Worm (Caenorhabditis elegans) whole organism, young adult: Measurements from ENCODE around the gene mpst-3.

Experiments
- B0019.2 ChIP-seq: fragments of 200-800 bp; sonication (Bioruptor generic); conservative IDR thresholded peaks from 2 replicates; pipeline ENCODE4 v1.3.6; 2022; ENCODE audit warnings: missing genetic modification reagents, missing genetic modification characterization, missing compliant biosample characterization
- B0035.1 ChIP-seq: sonication (generic microtip); optimal IDR thresholded peaks from 2 replicates; lab custom pipeline; 2016; ENCODE audit warnings: missing genetic modification characterization, mild to moderate bottlenecking, missing compliant biosample characterization, missing genotype, missing genetic modification reagents
- B0261.1 ChIP-seq: sonication (generic microtip); optimal IDR thresholded peaks from 2 replicates; lab custom pipeline; 2016; ENCODE audit warnings: mild to moderate bottlenecking, missing genetic modification characterization, moderate library complexity, missing compliant biosample characterization
- C06A6.2 ChIP-seq: fragments of 200-800 bp; sonication (Bioruptor generic); conservative IDR thresholded peaks from 2 replicates; pipeline ENCODE4 v1.3.6; 2022; ENCODE audit warnings: missing genetic modification characterization, missing compliant biosample characterization
- F23B12.7 ChIP-seq: sonication (generic microtip); optimal IDR thresholded peaks from 2 replicates; lab custom pipeline; 2017; ENCODE audit warnings: missing genetic modification characterization, mild to moderate bottlenecking, missing compliant biosample characterization, antibody characterized with exemption, moderate library complexity; ENCODE audit not compliant: insufficient read depth
- F37B4.10 ChIP-seq: fragments of 200-800 bp; sonication (Bioruptor generic); IDR thresholded peaks from 2 replicates; pipeline ENCODE4 v1.3.6; 2022; ENCODE audit warnings: missing genetic modification characterization, missing compliant biosample characterization
- F55B11.4 ChIP-seq: sonication (generic microtip); optimal IDR thresholded peaks from 2 replicates; lab custom pipeline; 2016; ENCODE audit warnings: missing compliant biosample characterization, missing genetic modification characterization, borderline replicate concordance; ENCODE audit not compliant: insufficient read depth
- K11D2.4 ChIP-seq: fragments of 200-800 bp; sonication (Bioruptor generic); IDR thresholded peaks from 2 replicates; pipeline ENCODE4 v1.3.6; 2022; ENCODE audit warnings: missing genetic modification reagents, missing genetic modification characterization, missing compliant biosample characterization
- T07F8.4 ChIP-seq: sonication (generic microtip); optimal IDR thresholded peaks from 2 replicates; lab custom pipeline; 2016; ENCODE audit warnings: mild to moderate bottlenecking, missing genetic modification characterization, moderate library complexity, missing compliant biosample characterization
- T26A5.8 ChIP-seq: sonication (generic microtip); optimal IDR thresholded peaks from 2 replicates; lab custom pipeline; 2016; ENCODE audit warnings: missing genetic modification characterization, missing compliant biosample characterization
- Y56A3A.18 ChIP-seq: fragments of 200-800 bp; sonication (Bioruptor generic); IDR thresholded peaks from 2 replicates; pipeline ENCODE4 v1.3.6; 2022; ENCODE audit warnings: missing genetic modification reagents, missing genetic modification characterization, missing compliant biosample characterization
- ZK185.1 ChIP-seq: sonication (generic microtip); optimal IDR thresholded peaks from 2 replicates; lab custom pipeline; 2016; ENCODE audit warnings: mild to moderate bottlenecking, missing genetic modification characterization, missing compliant biosample characterization; ENCODE audit not compliant: poor library complexity, severe bottlenecking
- aptf-2 ChIP-seq: fragments of 200-800 bp; sonication (Bioruptor generic); conservative IDR thresholded peaks from 2 replicates; pipeline ENCODE4 v1.3.6; 2022; ENCODE audit warnings: missing genetic modification reagents, missing genetic modification characterization, missing compliant biosample characterization
- athp-1 ChIP-seq: sonication (generic microtip); optimal IDR thresholded peaks from 2 replicates; lab custom pipeline; 2017; ENCODE audit warnings: mild to moderate bottlenecking, missing genetic modification characterization, missing compliant biosample characterization
- ccch-3 ChIP-seq: fragments of 200-800 bp; sonication (Bioruptor generic); optimal IDR thresholded peaks from 2 replicates; lab custom pipeline; 2018; ENCODE audit warnings: mild to moderate bottlenecking, missing genetic modification characterization, missing compliant biosample characterization
- ceh-27 ChIP-seq: fragments of 200-800 bp; sonication (Bioruptor generic); optimal IDR thresholded peaks from 2 replicates; lab custom pipeline; 2018; ENCODE audit warnings: mild to moderate bottlenecking, missing genetic modification characterization, moderate library complexity, missing compliant biosample characterization
- dox-1 ChIP-seq: fragments of 200-800 bp; sonication (Bioruptor generic); IDR thresholded peaks from 2 replicates; pipeline ENCODE4 v1.3.6; 2022; ENCODE audit warnings: missing genetic modification reagents, missing genetic modification characterization, missing compliant biosample characterization
- dpl-1 ChIP-seq: fragments of 150-350 bp; optimal IDR thresholded peaks from 2 replicates; lab custom pipeline; 2014; ENCODE audit warnings: missing biosample characterization, missing genetic modification reagents, missing genetic modification characterization
- egl-44 ChIP-seq: fragments of 200-800 bp; sonication (Bioruptor generic); IDR thresholded peaks from 2 replicates; pipeline ENCODE4 v1.3.6; 2022; ENCODE audit warnings: missing genetic modification reagents, missing genetic modification characterization, missing compliant biosample characterization
- gei-17 ChIP-seq: fragments of 200-800 bp; sonication (Bioruptor generic); optimal IDR thresholded peaks from 2 replicates; lab custom pipeline; 2018; ENCODE audit warnings: mild to moderate bottlenecking, missing genetic modification characterization, missing compliant biosample characterization
- hlh-26 ChIP-seq: fragments of 200-800 bp; sonication (Bioruptor generic); conservative IDR thresholded peaks from 2 replicates; pipeline ENCODE4 v1.3.6; 2022; ENCODE audit warnings: missing genetic modification reagents, missing genetic modification characterization, missing compliant biosample characterization
- hsf-1 ChIP-seq: fragments of 200-800 bp; sonication (Bioruptor generic); IDR thresholded peaks from 2 replicates; pipeline ENCODE4 v1.3.6; 2022; ENCODE audit warnings: missing genetic modification reagents, missing genetic modification characterization, missing compliant biosample characterization
- lir-1 ChIP-seq: fragments of 200-800 bp; sonication (Bioruptor generic); conservative IDR thresholded peaks from 2 replicates; pipeline ENCODE4 v1.3.6; 2022; ENCODE audit warnings: missing genetic modification reagents, missing genetic modification characterization, missing compliant biosample characterization
- madf-10 ChIP-seq: sonication (generic microtip); optimal IDR thresholded peaks from 2 replicates; lab custom pipeline; 2016; ENCODE audit warnings: mild to moderate bottlenecking, missing genetic modification characterization, missing compliant biosample characterization
- mel-28 ChIP-seq: sonication (generic microtip); optimal IDR thresholded peaks from 2 replicates; lab custom pipeline; 2016; ENCODE audit warnings: borderline replicate concordance, mild to moderate bottlenecking, missing genetic modification characterization, missing compliant biosample characterization
- mxl-1 ChIP-seq: sonication (generic microtip); optimal IDR thresholded peaks from 2 replicates; lab custom pipeline; 2016; ENCODE audit warnings: missing genetic modification characterization, missing compliant biosample characterization
- rec-8 ChIP-seq, 2 experiments: sonication (generic microtip); optimal IDR thresholded peaks; 2 replicates each; lab custom pipeline; 2016; ENCODE audit warnings: mild to moderate bottlenecking in 2 of 2, missing genetic modification characterization in 2 of 2, missing genetic modification reagents in 2 of 2, missing genotype in 2 of 2, missing biosample characterization in 1 of 2, missing compliant biosample characterization in 1 of 2, moderate library complexity in 1 of 2
- sea-2 ChIP-seq: fragments of 200-800 bp; sonication (Bioruptor generic); IDR thresholded peaks from 2 replicates; pipeline ENCODE4 v1.3.6; 2022; ENCODE audit warnings: missing genetic modification characterization, missing compliant biosample characterization
- snpc-1.3 ChIP-seq: sonication (generic microtip); optimal IDR thresholded peaks from 2 replicates; lab custom pipeline; 2017; ENCODE audit warnings: missing genetic modification characterization, mild to moderate bottlenecking, missing compliant biosample characterization, antibody characterized with exemption, moderate library complexity, missing genotype, missing genetic modification reagents; ENCODE audit not compliant: insufficient read depth
- tbp1 ChIP-seq: fragments of 200-800 bp; sonication (Bioruptor generic); optimal IDR thresholded peaks from 2 replicates; lab custom pipeline; 2018; ENCODE audit warnings: mild to moderate bottlenecking, missing genetic modification characterization, missing compliant biosample characterization
- unc-130 ChIP-seq: sonication (generic microtip); optimal IDR thresholded peaks from 2 replicates; lab custom pipeline; 2016; ENCODE audit warnings: missing genetic modification reagents, missing genetic modification characterization, missing compliant biosample characterization
- ztf-18 ChIP-seq: sonication (generic microtip); optimal IDR thresholded peaks from 2 replicates; lab custom pipeline; 2016; ENCODE audit warnings: missing genotype, mild to moderate bottlenecking, missing genetic modification characterization, missing compliant biosample characterization
- ztf-22 ChIP-seq: fragments of 200-800 bp; sonication (Bioruptor generic); optimal IDR thresholded peaks from 2 replicates; lab custom pipeline; 2018; ENCODE audit warnings: mild to moderate bottlenecking, missing genetic modification characterization, moderate library complexity, missing compliant biosample characterization
- ztf-26 ChIP-seq: sonication (generic microtip); optimal IDR thresholded peaks from 2 replicates; lab custom pipeline; 2017; ENCODE audit warnings: missing genetic modification characterization, missing compliant biosample characterization

The mpst-3 gene

ce11 chrV:14942898-14943297 is 47.5 kb downstream of the mpst-3 start:
- TF ChIP-seq ztf-18 (tag; lab: Kevin White, UChicago) (no peak), rec-8 (tag; optimal IDR thresholded peaks at IDR 0.05; lab: Kevin White, UChicago) (no peak), hlh-26 (GFP tag; lab: Robert Waterston, UW) (no peak), B0035.1 (tag; lab: Kevin White, UChicago) (no peak), F55B11.4 (tag; lab: Kevin White, UChicago) (no peak), aptf-2 (GFP tag; lab: Robert Waterston, UW) (no peak), madf-10 (tag; lab: Kevin White, UChicago) (no peak), T26A5.8 (tag; lab: Kevin White, UChicago) (no peak), snpc-1.3 (no peak), B0261.1 (no peak)
- TF ChIP-seq, all 124 proteins: peak for 0

ce11 chrV:14943774-14944173 is 48.3 kb downstream of the mpst-3 start:
- no peak for TF ChIP-seq egl-44 (GFP tag; lab: Robert Waterston, UW)
- no peak for TF ChIP-seq Y56A3A.18 (GFP tag; lab: Robert Waterston, UW)
- TF ChIP-seq B0019.2, result no peak
- TF ChIP-seq K11D2.4 (GFP tag; lab: Robert Waterston, UW), result no peak
- TF ChIP-seq ZK185.1, result no peak
- no peak for TF ChIP-seq mel-28 (tag; lab: Kevin White, UChicago)
- no peak for TF ChIP-seq F23B12.7 (tag; lab: Kevin White, UChicago)
- TF ChIP-seq aptf-2 (GFP tag; lab: Robert Waterston, UW), result no peak
- TF ChIP-seq ztf-26 (tag; lab: Kevin White, UChicago), result no peak
- TF ChIP-seq ztf-22 (GFP tag; lab: Kevin White, UChicago), result no peak
- TF ChIP-seq mxl-1, result no peak
- TF ChIP-seq, all 124 proteins: peak for 0

- TF ChIP-seq aptf-2 (GFP tag; lab: Robert Waterston, UW), result no peak
- no peak for TF ChIP-seq ZK185.1
- no peak for TF ChIP-seq hsf-1 (GFP tag; lab: Robert Waterston, UW)
- no peak for TF ChIP-seq dpl-1
- TF ChIP-seq lir-1 (GFP tag; lab: Robert Waterston, UW), result no peak
- TF ChIP-seq unc-130, result no peak
These were observed 49.7 kb downstream of the mpst-3 start for ce11 chrV:14945124-14945523.

ce11 chrV:14945697-14946096 is 50.2 kb downstream of the mpst-3 start, which contains the start of gene C30G7.3:
TSS of gene C30G7.3 (minus strand) at chrV:14945704.
- TF ChIP-seq T07F8.4 (no peak), dox-1 (GFP tag; lab: Robert Waterston, UW) (no peak), ccch-3 (GFP tag; lab: Kevin White, UChicago) (no peak), sea-2 (GFP tag; lab: Robert Waterston, UW) (no peak), egl-44 (GFP tag; lab: Robert Waterston, UW) (no peak), gei-17 (GFP tag; lab: Kevin White, UChicago) (no peak), tbp1 (GFP tag; lab: Kevin White, UChicago) (no peak), ztf-26 (tag; lab: Kevin White, UChicago) (no peak), C06A6.2 (GFP tag; lab: Robert Waterston, UW) (no peak), ceh-27 (GFP tag; lab: Kevin White, UChicago) (no peak), F37B4.10 (GFP tag; lab: Robert Waterston, UW) (no peak), athp-1 (tag; lab: Kevin White, UChicago) (no peak)
